Worm (Caenorhabditis elegans) whole organism, L3 larva: ENCODE measurements around the gene Y39F10A.1.

Experiments used
- R02D3.7 ChIP-seq: fragments of 150-350 bp; optimal IDR thresholded peaks from 2 replicates; lab custom pipeline; 2014; ENCODE audit warnings: missing biosample characterization, missing genetic modification characterization
- ZK546.5 ChIP-seq: sonication (generic microtip); optimal IDR thresholded peaks from 2 replicates; lab custom pipeline; 2017; ENCODE audit warnings: missing biosample characterization, missing genetic modification characterization
- aly-2 ChIP-seq: fragments of 150-350 bp; optimal IDR thresholded peaks from 2 replicates; lab custom pipeline; 2014; ENCODE audit warnings: missing biosample characterization, missing genetic modification characterization
- ama-1 ChIP-seq: fragments of 150-350 bp; optimal IDR thresholded peaks from 2 replicates; lab custom pipeline; 2018
- ceh-28 ChIP-seq: fragments of 150-350 bp; optimal IDR thresholded peaks from 2 replicates; lab custom pipeline; 2014; ENCODE audit warnings: missing biosample characterization, missing genetic modification reagents, missing genetic modification characterization
- ceh-82 ChIP-seq: fragments of 150-350 bp; optimal IDR thresholded peaks from 2 replicates; lab custom pipeline; 2014; ENCODE audit warnings: missing biosample characterization, missing genetic modification characterization
- ceh-9 ChIP-seq: sonication (generic microtip); optimal IDR thresholded peaks from 2 replicates; lab custom pipeline; 2018; ENCODE audit warnings: missing biosample characterization, missing genetic modification characterization
- daf-12 ChIP-seq: fragments of 150-350 bp; optimal IDR thresholded peaks from 2 replicates; lab custom pipeline; 2014; ENCODE audit warnings: missing biosample characterization, missing genetic modification reagents, missing genetic modification characterization
- egl-27 ChIP-seq: sonication (generic microtip); optimal IDR thresholded peaks from 4 replicates; lab custom pipeline; 2017; ENCODE audit warnings: missing biosample characterization, missing genetic modification reagents, missing genetic modification characterization
- egl-5 ChIP-seq: fragments of 150-350 bp; optimal IDR thresholded peaks from 2 replicates; lab custom pipeline; 2017; ENCODE audit warnings: missing biosample characterization, missing genetic modification reagents, missing genetic modification characterization, inconsistent platforms
- elt-1 ChIP-seq: fragments of 150-350 bp; optimal IDR thresholded peaks from 2 replicates; lab custom pipeline; 2014; ENCODE audit warnings: missing biosample characterization, missing genetic modification characterization
- elt-2 ChIP-seq: sonication (generic microtip); optimal IDR thresholded peaks from 2 replicates; lab custom pipeline; 2016; ENCODE audit warnings: missing genetic modification reagents, mild to moderate bottlenecking, missing genetic modification characterization, missing compliant biosample characterization
- eor-1 ChIP-seq, 2 experiments: fragments of 150-350 bp; optimal IDR thresholded peaks; 2 replicates each; lab custom pipeline; 2014 to 2018; ENCODE audit warnings: missing biosample characterization in 2 of 2, missing genetic modification characterization in 2 of 2
- fkh-10 ChIP-seq: sonication (generic microtip); optimal IDR thresholded peaks from 2 replicates; lab custom pipeline; 2017; ENCODE audit warnings: missing biosample characterization, missing genetic modification reagents, missing genetic modification characterization
- fkh-2 ChIP-seq: fragments of 150-350 bp; optimal IDR thresholded peaks from 2 replicates; lab custom pipeline; 2014; ENCODE audit warnings: missing biosample characterization, missing genetic modification reagents, missing genetic modification characterization
- fos-1 ChIP-seq: fragments of 150-350 bp; optimal IDR thresholded peaks from 2 replicates; lab custom pipeline; 2014; ENCODE audit warnings: missing biosample characterization, missing genetic modification characterization
- hmg-11 ChIP-seq: sonication (generic microtip); optimal IDR thresholded peaks from 2 replicates; lab custom pipeline; 2016; ENCODE audit warnings: missing genetic modification characterization, missing compliant biosample characterization
- jun-1 ChIP-seq: fragments of 150-350 bp; optimal IDR thresholded peaks from 2 replicates; lab custom pipeline; 2014; ENCODE audit warnings: missing biosample characterization, missing genetic modification reagents, missing genetic modification characterization
- lin-15B ChIP-seq: fragments of 150-350 bp; optimal IDR thresholded peaks from 2 replicates; lab custom pipeline; 2014; ENCODE audit warnings: missing biosample characterization, missing genetic modification characterization
- lin-39 ChIP-seq: fragments of 150-350 bp; optimal IDR thresholded peaks from 2 replicates; lab custom pipeline; 2018; ENCODE audit warnings: missing biosample characterization, missing genetic modification reagents, missing genetic modification characterization
- lsy-12 ChIP-seq: sonication (generic microtip); optimal IDR thresholded peaks from 2 replicates; lab custom pipeline; 2016; ENCODE audit warnings: mild to moderate bottlenecking, missing genetic modification characterization, missing compliant biosample characterization
- mml-1 ChIP-seq: fragments of 150-350 bp; sonication (generic microtip); optimal IDR thresholded peaks from 3 replicates; lab custom pipeline; 2014; ENCODE audit warnings: missing biosample characterization, missing genetic modification characterization
- nfya-1 ChIP-seq: sonication (generic microtip); optimal IDR thresholded peaks from 2 replicates; lab custom pipeline; 2017; ENCODE audit warnings: missing genetic modification characterization, mild to moderate bottlenecking, missing compliant biosample characterization, antibody characterized with exemption, moderate library complexity; ENCODE audit not compliant: insufficient read depth
- nhr-11 ChIP-seq: fragments of 150-350 bp; optimal IDR thresholded peaks from 2 replicates; lab custom pipeline; 2014; ENCODE audit warnings: missing biosample characterization, missing genetic modification characterization
- nhr-12 ChIP-seq: fragments of 150-350 bp; optimal IDR thresholded peaks from 2 replicates; lab custom pipeline; 2014; ENCODE audit warnings: missing biosample characterization, missing genetic modification characterization
- nhr-23 ChIP-seq: fragments of 150-350 bp; optimal IDR thresholded peaks from 2 replicates; lab custom pipeline; 2014; ENCODE audit warnings: missing biosample characterization, missing genetic modification reagents, missing genetic modification characterization
- nhr-237 ChIP-seq: fragments of 150-350 bp; optimal IDR thresholded peaks from 2 replicates; lab custom pipeline; 2014; ENCODE audit warnings: missing biosample characterization, missing genetic modification characterization
- nhr-25 ChIP-seq: sonication (generic microtip); optimal IDR thresholded peaks from 2 replicates; lab custom pipeline; 2017; ENCODE audit warnings: missing biosample characterization, missing genetic modification characterization
- nhr-28 ChIP-seq: fragments of 150-350 bp; optimal IDR thresholded peaks from 2 replicates; lab custom pipeline; 2014; ENCODE audit warnings: missing biosample characterization, missing genetic modification characterization
- nhr-43 ChIP-seq: sonication (generic microtip); optimal IDR thresholded peaks from 2 replicates; lab custom pipeline; 2016; ENCODE audit warnings: mild to moderate bottlenecking, missing genetic modification characterization, missing compliant biosample characterization; ENCODE audit not compliant: poor library complexity, severe bottlenecking
- nhr-67 ChIP-seq: fragments of 150-350 bp; optimal IDR thresholded peaks from 2 replicates; lab custom pipeline; 2014; ENCODE audit warnings: missing biosample characterization, missing genetic modification characterization
- nhr-76 ChIP-seq: fragments of 150-350 bp; sonication (generic microtip); optimal IDR thresholded peaks from 5 replicates; lab custom pipeline; 2014; ENCODE audit warnings: missing biosample characterization, missing genetic modification characterization
- nhr-77 ChIP-seq: fragments of 150-350 bp; optimal IDR thresholded peaks from 2 replicates; lab custom pipeline; 2014; ENCODE audit warnings: missing biosample characterization, missing genetic modification characterization
- pha-4 ChIP-seq: fragments of 150-350 bp; optimal IDR thresholded peaks from 2 replicates; lab custom pipeline; 2014; ENCODE audit warnings: missing biosample characterization, missing genetic modification reagents, missing genetic modification characterization
- pqm-1 ChIP-seq: fragments of 150-350 bp; optimal IDR thresholded peaks from 2 replicates; lab custom pipeline; 2017; ENCODE audit warnings: missing biosample characterization, missing genetic modification characterization, inconsistent platforms
- sea-2 ChIP-seq: fragments of 150-350 bp; sonication (generic microtip); optimal IDR thresholded peaks from 4 replicates; lab custom pipeline; 2014; ENCODE audit warnings: missing biosample characterization, missing genetic modification reagents, missing genetic modification characterization
- snpc-4 ChIP-seq: fragments of 150-350 bp; optimal IDR thresholded peaks from 2 replicates; lab custom pipeline; 2014; ENCODE audit warnings: missing biosample characterization, missing genetic modification characterization
- tbx-2 ChIP-seq: sonication (generic microtip); optimal IDR thresholded peaks from 2 replicates; lab custom pipeline; 2016; ENCODE audit warnings: mild to moderate bottlenecking, missing genetic modification characterization, missing compliant biosample characterization
- unc-39 ChIP-seq: sonication (generic microtip); optimal IDR thresholded peaks from 4 replicates; lab custom pipeline; 2017; ENCODE audit warnings: missing biosample characterization, missing genetic modification characterization
- unc-62 ChIP-seq: fragments of 150-350 bp; sonication (generic microtip); optimal IDR thresholded peaks from 4 replicates; lab custom pipeline; 2014; ENCODE audit warnings: missing biosample characterization, missing genetic modification reagents, missing genetic modification characterization
- zag-1 ChIP-seq: fragments of 150-350 bp; optimal IDR thresholded peaks from 2 replicates; lab custom pipeline; 2014; ENCODE audit warnings: missing biosample characterization, missing genetic modification characterization
- ztf-11 ChIP-seq: fragments of 150-350 bp; optimal IDR thresholded peaks from 2 replicates; lab custom pipeline; 2014; ENCODE audit warnings: missing biosample characterization, missing genetic modification characterization
- ztf-4 ChIP-seq: fragments of 150-350 bp; optimal IDR thresholded peaks from 2 replicates; lab custom pipeline; 2014; ENCODE audit warnings: missing biosample characterization, missing genetic modification characterization

Gene Y39F10A.1

ce11 chrII:753469-753868, 21.7 kb upstream of the Y39F10A.1 start:
- TF ChIP-seq tbx-2 = no peak
- no peak for TF ChIP-seq fkh-2
- TF ChIP-seq daf-12 (tag; lab: Kevin White, UChicago) = no peak
- TF ChIP-seq aly-2 (tag; lab: Kevin White, UChicago) = no peak
- TF ChIP-seq unc-62 (GFP tag; lab: Kevin White, UChicago) = no peak
- no peak for TF ChIP-seq ztf-11
- no peak for TF ChIP-seq egl-27 (tag; lab: Kevin White, UChicago)
- TF ChIP-seq, all 47 proteins: peak for 0

DNA sequence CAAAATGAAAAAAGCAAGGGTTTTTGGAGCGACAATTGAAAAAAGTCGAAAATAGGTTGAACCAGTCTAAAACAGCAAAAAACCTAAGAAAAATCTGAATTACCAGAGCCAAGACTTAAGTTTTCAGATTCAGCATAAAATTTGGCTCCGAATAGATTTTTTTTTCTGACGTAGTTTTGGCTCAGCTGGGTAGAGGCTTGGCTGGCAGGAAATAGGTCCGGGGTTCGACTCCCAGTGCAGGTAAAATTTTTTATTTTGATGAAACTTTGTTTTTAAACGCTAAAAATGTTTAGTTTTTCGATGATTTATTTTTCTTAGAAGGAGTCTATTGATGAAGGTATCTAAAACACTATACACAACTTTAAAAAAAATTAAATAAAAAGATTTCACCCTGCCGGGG, 20.2 kb upstream of the Y39F10A.1 start:
- TF ChIP-seq zag-1 (tag; lab: Kevin White, UChicago) (no peak), nhr-12 (tag; lab: Kevin White, UChicago) (no peak), elt-1 (no peak), snpc-4 (tag; lab: Kevin White, UChicago) (no peak), nhr-23 (no peak), tbx-2 (no peak), hmg-11 (tag; lab: Kevin White, UChicago) (no peak), egl-27 (tag; lab: Kevin White, UChicago) (no peak), mml-1 (tag; lab: Kevin White, UChicago) (no peak), pqm-1 (no peak), unc-39 (tag; lab: Kevin White, UChicago) (no peak), aly-2 (tag; lab: Kevin White, UChicago) (no peak), sea-2 (GFP tag; lab: Kevin White, UChicago) (no peak), pha-4 (tag; lab: Kevin White, UChicago) (no peak), ztf-4 (tag; lab: Kevin White, UChicago) (no peak)

DNA sequence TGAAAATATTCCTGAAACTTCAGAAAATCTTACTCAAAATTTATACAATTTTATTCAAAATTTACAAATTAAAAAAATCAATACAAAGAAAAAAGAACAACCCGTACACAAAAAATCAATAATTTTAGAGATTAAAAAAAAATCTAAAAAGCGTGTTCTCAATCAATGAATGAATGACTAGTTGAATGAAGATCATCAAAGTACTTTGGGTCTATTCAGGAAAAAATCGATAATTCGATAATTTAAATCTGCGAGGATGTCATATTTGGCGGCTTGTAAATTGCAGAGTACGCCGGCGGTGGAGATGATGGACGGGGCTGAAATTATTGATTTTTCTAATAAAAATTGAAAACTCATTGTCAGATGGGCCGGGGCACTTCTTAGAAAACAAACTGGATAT, 19.0 kb upstream of the Y39F10A.1 start:
- TF ChIP-seq ceh-28 (peak; percentile 85), hmg-11 (tag; lab: Kevin White, UChicago) (no peak), ama-1 (no peak), nhr-25 (tag; lab: Kevin White, UChicago) (no peak), unc-62 (GFP tag; lab: Kevin White, UChicago) (no peak)

- TF ChIP-seq nhr-77 (tag; lab: Kevin White, UChicago) (no peak), nhr-12 (tag; lab: Kevin White, UChicago) (no peak), nhr-28 (tag; lab: Kevin White, UChicago) (no peak), fkh-2 (no peak), pha-4 (tag; lab: Kevin White, UChicago) (no peak), lsy-12 (no peak), ceh-9 (tag; lab: Kevin White, UChicago) (no peak), fos-1 (no peak), aly-2 (tag; lab: Kevin White, UChicago) (no peak), nhr-237 (tag; lab: Kevin White, UChicago) (no peak), nfya-1 (tag; lab: Kevin White, UChicago) (no peak), lin-15B (tag; lab: Kevin White, UChicago) (no peak), jun-1 (tag; lab: Kevin White, UChicago) (no peak), nhr-43 (tag; lab: Kevin White, UChicago) (no peak), ZK546.5 (no peak), egl-27 (tag; lab: Kevin White, UChicago) (no peak), elt-2 (tag; lab: Kevin White, UChicago) (no peak), nhr-23 (no peak)
Measured at ce11 chrII:757224-757623, 17.9 kb upstream of the Y39F10A.1 start.

DNA sequence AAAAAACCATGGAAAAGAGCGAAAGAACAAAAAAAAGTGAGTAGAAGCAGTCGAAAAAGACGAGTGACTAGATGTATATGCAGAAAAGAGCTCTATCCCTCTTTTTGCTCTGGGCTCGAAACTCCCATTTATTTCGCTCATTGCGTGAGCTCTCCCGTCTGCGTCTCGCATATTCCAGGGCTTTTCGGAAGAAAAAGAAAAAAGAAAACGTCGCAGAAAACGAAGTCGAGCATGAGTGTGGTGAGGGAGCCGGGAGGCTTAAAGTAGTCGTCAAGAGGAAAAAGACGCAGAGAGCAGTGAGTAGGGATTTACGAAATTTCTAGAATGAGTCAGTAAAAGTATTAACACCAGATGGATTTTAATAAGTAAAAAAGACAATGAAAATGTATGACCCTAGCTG, 15.3 kb upstream of the Y39F10A.1 start:
- no peak for TF ChIP-seq nhr-11 (tag; lab: Kevin White, UChicago)
- TF ChIP-seq aly-2 (tag; lab: Kevin White, UChicago) = no peak
- TF ChIP-seq nfya-1 (tag; lab: Kevin White, UChicago) = peak; percentile 74
- no peak for TF ChIP-seq R02D3.7 (tag; lab: Kevin White, UChicago)
- TF ChIP-seq mml-1 (tag; lab: Kevin White, UChicago) = no peak
- no peak for TF ChIP-seq nhr-77 (tag; lab: Kevin White, UChicago)
- no peak for TF ChIP-seq fkh-2
- no peak for TF ChIP-seq nhr-237 (tag; lab: Kevin White, UChicago)
- TF ChIP-seq tbx-2 = no peak
- peak; percentile 77 for TF ChIP-seq fkh-10
- TF ChIP-seq ceh-82 (tag; lab: Kevin White, UChicago) = no peak
- no peak for TF ChIP-seq nhr-23
- TF ChIP-seq lin-39 = peak; percentile 82
- TF ChIP-seq nhr-67 = no peak
- no peak for TF ChIP-seq ztf-4 (tag; lab: Kevin White, UChicago)
- TF ChIP-seq nhr-25 (tag; lab: Kevin White, UChicago) = no peak
- TF ChIP-seq eor-1 (tag; optimal IDR thresholded peaks at IDR 0.05; lab: Kevin White, UChicago) = no peak
- TF ChIP-seq egl-5 (tag; lab: Kevin White, UChicago) = peak; percentile 21
- TF ChIP-seq elt-1 = no peak
- no peak for TF ChIP-seq lsy-12
- peak; percentile 1 for TF ChIP-seq snpc-4 (tag; lab: Kevin White, UChicago)
- peak; percentile 17 for TF ChIP-seq hmg-11 (tag; lab: Kevin White, UChicago)
- TF ChIP-seq unc-39 (tag; lab: Kevin White, UChicago) = no peak
- no peak for TF ChIP-seq nhr-28 (tag; lab: Kevin White, UChicago)
- no peak for TF ChIP-seq ama-1
- TF ChIP-seq lin-15B (tag; lab: Kevin White, UChicago) = peak; percentile 26
- TF ChIP-seq jun-1 (tag; lab: Kevin White, UChicago) = no peak
- TF ChIP-seq ceh-28 = no peak
- TF ChIP-seq sea-2 (GFP tag; lab: Kevin White, UChicago) = no peak
- TF ChIP-seq nhr-76 (tag; lab: Kevin White, UChicago) = no peak
